Fruit fly (Drosophila melanogaster) whole organism: ENCODE results near the gene CG17839.

Experiments used
- CG8478 ChIP-seq: fragments of >200 bp; optimal IDR thresholded peaks from 2 replicates; lab custom pipeline; 2018; ENCODE audit warnings: inconsistent platforms
- Dll ChIP-seq: fragments of >200 bp; optimal IDR thresholded peaks from 2 replicates; lab custom pipeline; 2017
- EcR ChIP-seq, 2 experiments: fragments of >200 bp; optimal IDR thresholded peaks; 2 replicates each; lab custom pipeline; 2017; ENCODE audit warnings: missing biosample characterization in 2 of 2, missing genetic modification characterization in 2 of 2, missing genetic modification reagents in 2 of 2
- pan ChIP-seq: fragments of >200 bp; optimal IDR thresholded peaks from 2 replicates; lab custom pipeline; 2017
- psq ChIP-seq: fragments of >200 bp; optimal IDR thresholded peaks from 2 replicates; lab custom pipeline; 2017
- usp ChIP-seq: fragments of >200 bp; optimal IDR thresholded peaks from 2 replicates; lab custom pipeline; 2017; ENCODE audit warnings: missing biosample characterization, missing genetic modification characterization, mixed read lengths

The CG17839 gene

DNA sequence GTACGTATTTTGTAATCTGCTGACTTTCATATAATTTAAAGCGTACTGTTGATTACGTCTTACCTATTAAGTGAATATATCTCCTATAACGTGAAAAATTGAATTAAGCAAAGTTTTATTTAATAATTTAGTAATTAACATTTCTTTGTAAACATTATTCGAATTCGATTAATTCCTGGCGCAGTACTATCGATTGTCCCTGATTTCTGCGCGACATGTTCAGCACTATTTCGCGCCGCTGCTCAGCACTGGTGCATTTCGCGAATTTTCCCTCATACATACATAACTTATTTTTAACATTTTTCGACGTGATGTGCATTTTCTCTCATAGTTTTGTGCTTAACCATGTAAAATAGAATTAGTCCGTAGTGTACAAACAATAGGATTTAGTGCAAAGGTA, 15.3 kb upstream of the CG17839 start, which contains the start of gene Helz:
Gene Helz, plus strand, starts transcription at position 260 of the 400 bp plus-strand sequence.
- no peak for TF ChIP-seq usp (GFP tag; lab: Kevin White, UChicago)

DNA sequence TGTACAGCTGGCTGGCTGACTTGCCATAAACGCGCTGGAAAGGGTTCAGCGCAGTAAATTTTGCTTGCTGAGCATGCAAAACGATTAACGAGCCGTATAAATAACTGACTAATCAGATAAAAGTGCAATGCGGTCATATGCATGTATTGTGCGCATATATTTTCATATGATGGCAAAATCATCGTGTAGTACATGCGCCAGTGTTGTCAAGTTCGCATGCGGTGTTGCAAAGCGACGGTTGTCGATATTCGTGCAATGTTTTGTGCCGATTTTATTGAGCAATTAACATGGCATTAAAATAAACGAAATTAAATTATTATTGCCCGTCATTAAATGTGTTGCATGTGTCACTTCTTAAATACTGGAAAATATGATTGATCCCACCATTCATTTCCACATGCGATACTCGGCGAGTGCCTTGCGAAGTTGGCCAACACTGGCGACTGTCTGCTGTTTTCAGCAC, 14.8 kb upstream of the CG17839 start:
- no peak for TF ChIP-seq psq (lab: Kevin White, UChicago)
- TF ChIP-seq EcR (GFP tag; optimal IDR thresholded peaks at IDR 0.05; lab: Kevin White, UChicago) = no peak

DNA sequence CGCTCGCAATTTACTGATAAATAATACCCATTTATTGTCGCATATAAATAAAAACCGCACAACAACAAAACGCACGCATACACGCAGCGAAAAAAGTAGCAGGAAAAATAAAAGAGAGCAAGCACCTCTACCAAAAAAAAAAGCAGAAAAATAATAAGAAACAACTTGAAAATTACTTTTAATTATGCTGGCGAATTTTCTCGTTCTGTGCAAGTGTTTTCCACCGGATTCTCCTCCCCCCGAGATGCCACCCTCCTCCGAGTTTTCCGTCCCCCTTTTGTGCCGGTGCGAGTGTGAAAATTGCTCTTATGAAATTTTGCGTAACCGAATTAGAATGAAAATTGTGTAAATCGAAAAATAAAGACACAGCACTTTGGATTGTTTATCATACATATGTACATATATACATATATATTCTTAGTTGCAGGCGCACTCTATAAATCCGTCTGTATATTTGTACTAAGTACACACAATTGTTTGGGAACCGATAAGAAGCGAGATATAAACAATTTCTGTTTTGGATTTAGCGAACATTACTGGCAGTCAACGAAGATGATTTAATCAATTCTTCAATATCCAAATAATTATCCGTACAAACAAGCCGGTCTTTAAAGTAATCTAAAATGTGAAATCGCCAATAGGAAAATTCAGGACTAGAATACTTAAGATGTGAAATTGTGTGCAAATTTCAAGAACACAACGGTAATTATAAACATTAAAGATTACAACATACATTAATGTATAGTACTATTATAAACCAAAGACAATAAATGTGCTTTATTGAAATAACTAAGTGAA, 13.9 kb upstream of the CG17839 start:
- TF ChIP-seq pan (lab: Kevin White, UChicago) (no peak), usp (GFP tag; lab: Kevin White, UChicago) (no peak), EcR (GFP tag; optimal IDR thresholded peaks at IDR 0.05; lab: Kevin White, UChicago) (no peak), psq (lab: Kevin White, UChicago) (no peak), CG8478 (no peak), Dll (no peak)

DNA sequence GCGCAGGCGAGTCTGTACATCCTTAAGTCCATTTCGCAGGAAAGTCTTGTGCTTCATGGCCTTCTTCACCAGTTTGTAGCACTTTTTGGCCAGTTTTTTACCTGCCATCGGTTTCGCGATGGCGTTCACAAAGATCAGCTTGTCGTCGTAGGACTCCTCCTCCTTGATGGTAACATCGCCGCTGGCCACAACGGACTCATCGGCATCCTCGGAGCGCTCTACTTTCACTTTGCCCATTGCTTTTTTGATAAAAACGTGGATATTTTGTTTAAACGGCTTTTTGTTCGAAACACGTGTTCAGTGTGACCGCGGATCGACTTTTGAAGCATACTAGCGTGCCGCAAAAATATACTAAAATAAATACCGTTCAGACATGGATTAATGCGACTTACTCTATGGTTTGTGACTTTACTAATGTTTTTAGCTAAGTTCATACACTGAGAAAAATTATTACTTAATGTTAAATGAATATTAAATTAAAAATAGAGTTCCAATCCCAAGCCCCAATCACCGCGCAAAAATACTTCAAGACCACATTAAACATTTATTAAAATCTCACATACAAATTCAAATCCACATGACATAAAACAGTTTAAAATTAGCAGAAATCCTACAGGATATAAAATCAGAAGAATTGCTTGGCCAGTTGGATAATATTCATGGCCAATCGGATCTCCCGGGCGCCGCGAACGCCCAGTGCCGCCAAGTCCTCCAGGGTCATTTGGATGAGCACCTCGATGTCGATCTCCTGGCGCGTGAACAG, 2.9 kb upstream of the CG17839 start, which contains the start of gene NHP2:
Gene NHP2, minus strand, starts transcription at position 315 of the 763 bp plus-strand sequence.
- TF ChIP-seq CG8478 = no peak
- no peak for TF ChIP-seq pan (lab: Kevin White, UChicago)
- TF ChIP-seq usp (GFP tag; lab: Kevin White, UChicago) = no peak
- TF ChIP-seq EcR (GFP tag; optimal IDR thresholded peaks at IDR 0.05; lab: Kevin White, UChicago) = no peak
- no peak for TF ChIP-seq Dll
- TF ChIP-seq psq (lab: Kevin White, UChicago) = no peak

DNA sequence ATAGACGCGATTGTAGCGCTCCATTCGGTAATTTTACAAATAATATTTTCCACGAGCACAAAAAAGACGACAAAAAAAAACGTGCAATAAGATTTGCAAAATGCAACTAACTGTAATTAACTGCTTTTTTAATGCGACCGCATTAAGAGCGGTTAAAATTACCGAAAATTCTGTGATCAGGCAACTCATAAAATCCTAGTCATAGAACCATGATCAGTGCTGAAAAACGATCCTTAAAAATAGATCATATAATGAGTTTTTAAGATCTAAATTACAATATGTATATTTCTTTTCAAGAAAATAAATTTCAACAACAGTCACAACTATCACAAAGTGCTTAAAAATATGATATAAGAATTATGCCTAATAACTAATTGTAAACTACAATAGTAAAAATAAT, 1.7 kb upstream of the CG17839 start, which contains the start of gene gnu:
Gene gnu, minus strand, starts transcription at position 125 of the 400 bp plus-strand sequence.
- TF ChIP-seq Dll (no peak), pan (lab: Kevin White, UChicago) (no peak), psq (lab: Kevin White, UChicago) (no peak), EcR (GFP tag; optimal IDR thresholded peaks at IDR 0.05; lab: Kevin White, UChicago) (no peak), usp (GFP tag; lab: Kevin White, UChicago) (no peak), CG8478 (no peak)

DNA sequence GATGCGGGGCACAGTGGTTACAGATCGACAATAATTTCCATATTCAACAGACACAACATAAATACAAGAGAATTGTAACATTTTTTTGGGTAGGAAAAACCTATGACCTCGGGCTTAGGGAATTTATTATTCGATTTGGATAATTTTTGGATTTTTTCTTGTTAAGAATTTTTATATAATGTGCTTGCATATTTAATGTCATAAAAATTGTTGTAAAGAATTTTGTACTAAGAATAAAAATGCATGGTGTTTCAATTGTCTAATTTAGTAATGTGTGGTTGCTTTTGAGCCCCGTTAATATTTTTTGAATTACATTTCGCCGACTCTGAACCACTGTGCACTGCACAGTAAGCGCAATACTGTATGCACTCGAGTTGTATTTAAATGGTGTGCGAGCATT, 11.7 kb downstream of the CG17839 start:
- TF ChIP-seq CG8478 (no peak), usp (GFP tag; lab: Kevin White, UChicago) (no peak), EcR (GFP tag; optimal IDR thresholded peaks at IDR 0.05; lab: Kevin White, UChicago) (no peak), Dll (no peak), psq (lab: Kevin White, UChicago) (no peak), pan (lab: Kevin White, UChicago) (no peak)

DNA sequence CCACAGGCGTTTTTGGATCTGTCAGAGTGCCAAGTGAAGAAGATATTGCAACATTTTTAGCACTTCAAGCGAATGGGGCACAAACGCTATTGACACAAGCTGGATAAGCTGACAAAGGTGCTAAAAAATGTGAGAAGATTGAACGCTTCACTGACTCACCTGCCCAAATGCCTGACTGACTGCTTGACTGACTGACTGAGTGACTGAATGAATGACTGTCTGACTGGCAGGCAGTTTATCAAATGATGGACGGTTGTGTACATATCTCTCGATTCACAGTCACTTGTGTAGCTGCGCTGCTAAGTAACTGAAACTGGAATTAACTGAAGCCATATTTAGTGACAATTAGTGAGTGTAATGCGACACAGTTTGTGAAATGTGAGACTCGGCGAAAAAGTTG, 16.2 kb downstream of the CG17839 start:
- TF ChIP-seq psq (lab: Kevin White, UChicago) (no peak), pan (lab: Kevin White, UChicago) (no peak), EcR (GFP tag; optimal IDR thresholded peaks at IDR 0.05; lab: Kevin White, UChicago) (no peak), usp (GFP tag; lab: Kevin White, UChicago) (no peak), CG8478 (no peak), Dll (no peak)

DNA sequence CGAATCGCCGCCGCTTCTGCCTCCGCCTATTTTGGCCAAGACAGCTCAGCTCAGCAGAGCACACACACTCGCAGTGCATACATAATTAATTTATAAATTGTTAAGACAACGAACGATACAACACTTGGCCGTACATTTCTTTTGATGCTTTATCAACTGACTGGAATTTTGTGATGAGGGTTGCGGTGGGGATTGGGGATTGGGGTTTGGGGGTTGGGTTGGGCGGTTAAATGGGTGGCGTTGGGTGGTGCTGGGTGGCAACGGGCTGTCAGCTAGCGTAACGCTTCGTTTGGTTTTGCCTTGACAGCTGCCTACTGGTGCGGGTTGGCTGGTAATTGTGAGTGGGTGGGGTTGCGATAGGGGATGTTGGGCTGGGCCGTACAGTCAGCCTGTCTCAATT, 17.4 kb downstream of the CG17839 start:
- TF ChIP-seq Dll (no peak), EcR (GFP tag; optimal IDR thresholded peaks at IDR 0.05; lab: Kevin White, UChicago) (no peak), psq (lab: Kevin White, UChicago) (no peak)

DNA sequence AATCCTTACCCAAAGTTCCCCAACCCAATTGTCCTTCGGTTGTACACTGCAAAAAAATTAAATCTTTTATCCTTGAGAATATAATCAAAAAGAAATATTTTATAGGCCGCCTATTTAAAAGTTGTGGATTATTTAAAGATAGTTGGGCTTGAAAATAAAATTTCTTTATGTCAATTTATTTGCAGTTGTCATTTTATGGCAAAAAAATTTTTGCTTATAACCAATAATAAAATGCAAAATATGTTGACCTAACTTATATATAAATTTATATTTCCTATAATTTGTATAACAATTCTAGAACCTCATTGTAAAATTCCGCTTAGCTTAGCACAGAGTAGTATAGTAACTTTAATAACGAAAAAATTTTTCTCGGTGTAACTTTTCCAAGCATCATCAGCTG, 42.5 kb downstream of the CG17839 start:
- no peak for TF ChIP-seq Dll
- no peak for TF ChIP-seq psq (lab: Kevin White, UChicago)
- TF ChIP-seq CG8478 = no peak
- TF ChIP-seq EcR (GFP tag; optimal IDR thresholded peaks at IDR 0.05; lab: Kevin White, UChicago) = no peak
- TF ChIP-seq pan (lab: Kevin White, UChicago) = no peak
- no peak for TF ChIP-seq usp (GFP tag; lab: Kevin White, UChicago)

DNA sequence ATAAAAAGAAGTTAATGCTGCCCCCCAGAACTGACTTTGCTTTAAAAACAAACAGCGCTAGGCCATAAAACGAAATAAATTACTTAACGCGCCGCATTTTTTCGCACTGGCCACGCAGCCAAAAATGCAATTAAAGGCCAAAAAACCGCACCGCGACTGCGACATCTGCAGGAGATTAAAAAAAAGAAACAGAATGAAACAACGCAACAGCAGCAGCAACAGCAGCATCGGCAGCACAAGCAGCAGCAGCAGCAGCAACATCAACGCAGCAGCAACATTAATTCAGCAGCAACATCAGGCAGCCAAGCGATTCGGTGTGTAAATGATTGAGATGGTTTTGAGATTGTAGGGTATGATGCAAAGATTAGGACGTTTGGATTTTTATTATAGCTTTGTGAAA, 70.7 kb downstream of the CG17839 start:
- TF ChIP-seq pan (lab: Kevin White, UChicago) (no peak), psq (lab: Kevin White, UChicago) (no peak), CG8478 (no peak), usp (GFP tag; lab: Kevin White, UChicago) (no peak), EcR (GFP tag; optimal IDR thresholded peaks at IDR 0.05; lab: Kevin White, UChicago) (no peak), Dll (no peak)

DNA sequence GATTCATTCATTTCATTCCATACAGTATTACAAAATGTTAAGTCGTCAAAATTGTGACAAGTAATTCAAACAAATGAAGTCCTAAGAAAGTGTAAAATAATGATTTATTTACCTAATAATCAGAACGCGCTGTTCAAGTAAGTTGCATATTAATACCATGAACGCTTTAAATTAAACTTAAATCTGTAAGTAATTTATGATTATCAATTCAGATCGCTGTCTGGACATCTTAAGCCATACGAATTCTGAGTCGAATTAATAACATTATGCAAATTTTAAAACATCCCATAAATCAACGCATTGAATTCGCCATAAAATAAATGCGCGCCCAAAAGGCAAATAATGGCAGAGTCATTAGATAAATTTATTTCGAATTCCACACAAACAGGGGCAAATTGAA, 89.4 kb downstream of the CG17839 start, which contains the start of gene CG34245:
Gene CG34245, minus strand, starts transcription at position 101 of the 400 bp plus-strand sequence.
- TF ChIP-seq Dll (no peak), pan (lab: Kevin White, UChicago) (no peak), psq (lab: Kevin White, UChicago) (no peak), CG8478 (no peak), usp (GFP tag; lab: Kevin White, UChicago) (no peak), EcR (GFP tag; optimal IDR thresholded peaks at IDR 0.05; lab: Kevin White, UChicago) (no peak)

DNA sequence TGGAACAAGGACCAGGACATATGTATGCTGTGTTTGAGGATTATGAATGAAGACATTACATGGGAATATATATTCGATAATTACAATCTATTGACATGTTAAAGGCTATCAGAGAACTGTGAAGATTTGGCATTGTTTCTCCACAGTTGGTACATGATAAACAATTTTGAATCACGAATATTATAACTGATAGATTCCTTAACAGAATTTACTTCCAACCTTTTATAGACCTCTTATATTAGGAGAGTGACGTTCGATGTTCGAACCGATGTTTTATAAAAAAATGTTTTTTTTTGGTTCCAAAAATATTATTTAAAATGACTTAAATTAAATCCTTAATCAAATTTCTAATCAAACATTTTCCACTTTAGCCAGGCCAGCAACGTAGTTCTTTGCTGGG, 98.6 kb downstream of the CG17839 start, which contains the start of gene DCX-EMAP:
Gene DCX-EMAP, plus strand, starts transcription at position 301 of the 400 bp plus-strand sequence.
- TF ChIP-seq pan (lab: Kevin White, UChicago) (no peak), Dll (no peak), EcR (GFP tag; optimal IDR thresholded peaks at IDR 0.05; lab: Kevin White, UChicago) (no peak)
